Worm (Caenorhabditis elegans): Measurements from ENCODE around the gene F46H5.4.

DNA sequence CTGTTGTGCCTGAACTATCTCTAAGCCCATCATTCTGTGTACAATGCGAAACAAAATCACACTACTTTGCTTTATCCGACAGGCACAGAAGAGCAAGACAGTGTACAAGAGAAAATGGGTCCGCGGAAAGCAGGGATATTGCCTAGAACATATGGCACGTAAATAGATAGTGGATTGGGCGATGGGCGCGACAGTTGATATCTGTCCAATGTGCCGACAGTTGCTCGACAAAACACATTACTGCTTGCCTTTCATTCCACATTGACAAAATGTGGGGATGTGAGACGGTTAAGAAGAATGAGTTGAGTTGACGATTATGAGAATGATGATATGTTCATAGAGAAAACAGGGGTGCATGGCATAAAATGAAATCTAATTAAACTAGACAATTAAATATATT is 29.4 kb downstream of the F46H5.4 start:
- TF ChIP-seq hlh-30 (tag; optimal IDR thresholded peaks at IDR 0.05; ENCODE audit: insufficient read depth), result no peak
- TF ChIP-seq mec-3 (tag; optimal IDR thresholded peaks at IDR 0.05; ENCODE audit: borderline replicate concordance), result no peak
- no peak for TF ChIP-seq rnt-1 (tag; optimal IDR thresholded peaks at IDR 0.05)
- TF ChIP-seq unc-86 (tag; optimal IDR thresholded peaks at IDR 0.05), result no peak
- no peak for TF ChIP-seq ama-1 (optimal IDR thresholded peaks at IDR 0.05)
- TF ChIP-seq sox-2 (GFP tag; IDR thresholded peaks at IDR 0.05), result no peak
- TF ChIP-seq elt-4 (tag; optimal IDR thresholded peaks at IDR 0.05), result no peak
- TF ChIP-seq T23F11.4 (GFP tag; optimal IDR thresholded peaks at IDR 0.05), result no peak
- TF ChIP-seq hlh-6 (tag; optimal IDR thresholded peaks at IDR 0.05), result no peak
- TF ChIP-seq F13H6.1 (tag; optimal IDR thresholded peaks at IDR 0.05), result no peak

Data from whole organism, late embryonic.